Worm (Caenorhabditis elegans): ENCODE results near the gene F47D2.11.
"Not testable (repeated sequence)": the region's sequence is repeated elsewhere in the genome, so short reads cannot be mapped to it uniquely, and the experiment has no call there.

DNA sequence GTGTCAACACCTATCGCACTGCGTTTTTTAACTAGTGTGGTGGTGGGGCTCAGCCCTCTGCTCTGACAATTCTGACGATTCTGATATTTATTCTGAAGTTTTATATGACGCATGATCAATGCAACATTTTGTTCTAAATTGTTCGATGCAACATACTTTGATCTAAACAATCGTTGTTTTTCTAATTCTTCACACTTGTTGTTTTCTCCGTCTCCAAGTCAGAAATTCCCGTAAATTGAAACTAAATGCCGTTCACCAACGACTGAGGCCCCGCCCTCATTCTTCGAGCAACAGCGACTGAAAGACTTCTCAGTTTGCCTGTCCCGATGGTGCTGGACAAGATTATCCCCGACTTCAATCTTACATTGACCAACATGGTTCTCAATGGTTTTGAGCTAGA, 11.1 kb downstream of the F47D2.11 start, which contains the start of gene srt-19:
- TF ChIP-seq ZK185.1 (tag; optimal IDR thresholded peaks at IDR 0.05; ENCODE audit: poor library complexity, severe bottlenecking); chd-7 (tag; optimal IDR thresholded peaks at IDR 0.05); B0336.3 (GFP tag; IDR thresholded peaks at IDR 0.05); K11D2.4 (GFP tag; IDR thresholded peaks at IDR 0.05); gei-17 (GFP tag; optimal IDR thresholded peaks at IDR 0.05); egl-18 (GFP tag; IDR thresholded peaks at IDR 0.05); C17E4.6 (GFP tag; IDR thresholded peaks at IDR 0.05); cebp-2 (GFP tag; IDR thresholded peaks at IDR 0.05); let-526 (GFP tag; IDR thresholded peaks at IDR 0.05); madf-8 (GFP tag; conservative IDR thresholded peaks at IDR 0.05): not testable (repeated sequence)
